Worm (Caenorhabditis elegans): ENCODE measurements around the gene srx-137.

DNA sequence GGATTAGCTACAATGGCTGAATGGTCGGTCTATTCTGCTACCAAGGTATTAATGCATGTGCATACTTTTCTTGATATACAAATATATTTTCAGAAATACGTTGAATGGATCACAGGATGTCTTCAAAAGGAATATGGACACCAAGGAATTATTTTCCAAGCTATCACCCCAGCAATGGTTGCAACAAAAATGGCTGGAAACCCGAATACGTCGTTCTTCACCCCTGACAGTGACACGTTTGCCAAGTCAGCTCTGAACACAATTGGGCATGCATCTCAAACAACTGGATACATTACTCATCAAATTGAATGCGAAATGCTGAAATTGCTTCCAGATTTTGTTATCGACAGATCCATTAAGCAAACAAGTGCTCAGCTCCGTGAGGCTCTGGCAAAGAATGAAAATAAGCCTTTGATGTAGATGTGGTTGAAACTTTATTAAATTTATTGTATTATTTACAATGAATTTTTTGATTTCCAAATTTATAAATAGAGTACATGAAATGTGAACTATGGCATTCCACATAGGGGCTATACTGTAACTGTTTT, 45.0 kb downstream of the srx-137 start:
- TF ChIP-seq ces-1 (GFP tag; optimal IDR thresholded peaks at IDR 0.05) (no peak), snpc-4 (tag; optimal IDR thresholded peaks at IDR 0.05) (no peak), lsy-2 (tag; optimal IDR thresholded peaks at IDR 0.05) (no peak), unc-39 (tag; optimal IDR thresholded peaks at IDR 0.05) (no peak), unc-62 (GFP tag; optimal IDR thresholded peaks at IDR 0.05) (no peak), lin-13 (tag; optimal IDR thresholded peaks at IDR 0.05) (no peak), elt-3 (tag; optimal IDR thresholded peaks at IDR 0.05) (no peak)

Data from whole organism, mixed stage, embryonic.